Worm (Caenorhabditis elegans) whole organism, L4 larva: ENCODE data around the gene B0416.5.

Experiments
- D1046.2 ChIP-seq: fragments of 200-800 bp; sonication (Bioruptor generic); IDR thresholded peaks from 2 replicates; pipeline ENCODE4 v1.3.6; 2022; ENCODE audit warnings: missing genetic modification characterization, missing compliant biosample characterization
- F10B5.3 ChIP-seq: sonication (generic microtip); optimal IDR thresholded peaks from 2 replicates; lab custom pipeline; 2016; ENCODE audit warnings: mild to moderate bottlenecking, missing genetic modification characterization, missing compliant biosample characterization
- F26F4.8 ChIP-seq: fragments of 200-800 bp; sonication (Bioruptor generic); conservative IDR thresholded peaks from 2 replicates; pipeline ENCODE4 v1.3.6; 2022; ENCODE audit warnings: missing genetic modification characterization, missing compliant biosample characterization
- F37D6.2 ChIP-seq: sonication (generic microtip); optimal IDR thresholded peaks from 2 replicates; lab custom pipeline; 2016; ENCODE audit warnings: mild to moderate bottlenecking, missing genetic modification characterization, missing compliant biosample characterization
- F49E8.2 ChIP-seq: sonication (generic microtip); optimal IDR thresholded peaks from 2 replicates; lab custom pipeline; 2016; ENCODE audit warnings: missing compliant biosample characterization, mild to moderate bottlenecking, missing genetic modification characterization, borderline replicate concordance
- T20F7.1 ChIP-seq: fragments of 200-800 bp; sonication (Bioruptor generic); optimal IDR thresholded peaks from 2 replicates; lab custom pipeline; 2018; ENCODE audit warnings: mild to moderate bottlenecking, missing genetic modification characterization, missing compliant biosample characterization
- Y48G9A.11 ChIP-seq: fragments of 200-800 bp; sonication (Bioruptor generic); IDR thresholded peaks from 2 replicates; pipeline ENCODE4 v1.3.6; 2022; ENCODE audit warnings: missing genetic modification reagents, missing genetic modification characterization, missing compliant biosample characterization
- Y5F2A.4 ChIP-seq: fragments of 200-800 bp; sonication (Bioruptor generic); optimal IDR thresholded peaks from 2 replicates; lab custom pipeline; 2018; ENCODE audit warnings: mild to moderate bottlenecking, missing genetic modification characterization, missing compliant biosample characterization
- ZK337.2 ChIP-seq: fragments of 200-800 bp; sonication (Bioruptor generic); IDR thresholded peaks from 2 replicates; pipeline ENCODE4 v1.3.6; 2022; ENCODE audit warnings: missing genetic modification reagents, missing genetic modification characterization, missing compliant biosample characterization
- ZK546.5 ChIP-seq, 2 experiments: sonication (generic microtip); optimal IDR thresholded peaks; 2 replicates each; lab custom pipeline; 2017; ENCODE audit warnings: missing biosample characterization in 2 of 2, missing genetic modification characterization in 2 of 2
- aha-1 ChIP-seq: fragments of 150-350 bp; peaks from one replicate; lab custom pipeline; 2014; ENCODE audit warnings: missing biosample characterization, missing genetic modification characterization
- ama-1 ChIP-seq: fragments of 150-350 bp; optimal IDR thresholded peaks from 2 replicates; lab custom pipeline; 2014; ENCODE audit warnings: inconsistent platforms, mixed read lengths
- arid-1 ChIP-seq: fragments of 200-800 bp; sonication (Bioruptor generic); conservative IDR thresholded peaks from 2 replicates; pipeline ENCODE4 v1.3.6; 2022; ENCODE audit warnings: missing genetic modification reagents, missing genetic modification characterization, missing compliant biosample characterization
- ceh-28 ChIP-seq: fragments of 150-350 bp; optimal IDR thresholded peaks from 2 replicates; lab custom pipeline; 2014; ENCODE audit warnings: missing biosample characterization, missing genetic modification reagents, missing genetic modification characterization
- ceh-32 ChIP-seq: sonication (generic microtip); optimal IDR thresholded peaks from 2 replicates; lab custom pipeline; 2016; ENCODE audit warnings: mild to moderate bottlenecking, missing genetic modification characterization, missing compliant biosample characterization; ENCODE audit not compliant: poor library complexity
- ceh-44 ChIP-seq: fragments of 200-800 bp; sonication (Bioruptor generic); IDR thresholded peaks from 2 replicates; pipeline ENCODE4 v1.3.6; 2022; ENCODE audit warnings: missing genetic modification reagents, missing genetic modification characterization, missing compliant biosample characterization
- ceh-62 ChIP-seq: sonication (generic microtip); optimal IDR thresholded peaks from 2 replicates; lab custom pipeline; 2017; ENCODE audit warnings: missing biosample characterization, missing genetic modification characterization
- ceh-82 ChIP-seq: sonication (generic microtip); optimal IDR thresholded peaks from 2 replicates; lab custom pipeline; 2017; ENCODE audit warnings: missing biosample characterization, missing genetic modification characterization
- daf-8 ChIP-seq: fragments of 200-800 bp; sonication (Bioruptor generic); IDR thresholded peaks from 2 replicates; pipeline ENCODE4 v1.3.6; 2022; ENCODE audit warnings: missing genetic modification characterization, missing compliant biosample characterization
- dmd-6 ChIP-seq: fragments of 200-800 bp; sonication (Bioruptor generic); IDR thresholded peaks from 2 replicates; pipeline ENCODE4 v1.3.6; 2022; ENCODE audit warnings: missing genetic modification reagents, missing genetic modification characterization, missing compliant biosample characterization
- dpl-1 ChIP-seq: fragments of 150-350 bp; optimal IDR thresholded peaks from 2 replicates; lab custom pipeline; 2014; ENCODE audit warnings: missing biosample characterization, missing genetic modification reagents, missing genetic modification characterization
- dve-1 ChIP-seq: sonication (generic microtip); optimal IDR thresholded peaks from 2 replicates; lab custom pipeline; 2017; ENCODE audit warnings: antibody characterized with exemption, mild to moderate bottlenecking, missing genetic modification characterization, missing compliant biosample characterization; ENCODE audit not compliant: insufficient read depth
- egl-43 ChIP-seq: fragments of 200-800 bp; sonication (Bioruptor generic); IDR thresholded peaks from 2 replicates; pipeline ENCODE4 v1.3.6; 2022; ENCODE audit warnings: missing genetic modification reagents, missing genetic modification characterization, missing compliant biosample characterization
- fos-1 ChIP-seq: fragments of 150-350 bp; optimal IDR thresholded peaks from 2 replicates; lab custom pipeline; 2014; ENCODE audit warnings: missing biosample characterization, missing genetic modification characterization
- hif-1 ChIP-seq, 2 experiments: sonication (generic microtip); optimal IDR thresholded peaks; 2 replicates each; lab custom pipeline; 2016 to 2017; ENCODE audit warnings: missing compliant biosample characterization in 2 of 2, missing genetic modification characterization in 2 of 2, missing genetic modification reagents in 2 of 2, missing genotype in 2 of 2, mild to moderate bottlenecking in 1 of 2
- hlh-11 ChIP-seq: fragments of 200-800 bp; sonication (Bioruptor generic); optimal IDR thresholded peaks from 2 replicates; lab custom pipeline; 2018; ENCODE audit warnings: mild to moderate bottlenecking, missing genetic modification characterization, missing compliant biosample characterization
- hlh-30 ChIP-seq: sonication (generic microtip); optimal IDR thresholded peaks from 2 replicates; lab custom pipeline; 2017; ENCODE audit warnings: antibody characterized with exemption, mild to moderate bottlenecking, missing genetic modification characterization, missing compliant biosample characterization; ENCODE audit not compliant: insufficient read depth
- lin-1 ChIP-seq: fragments of 200-800 bp; sonication (Bioruptor generic); IDR thresholded peaks from 2 replicates; pipeline ENCODE4 v1.3.6; 2022; ENCODE audit warnings: missing genetic modification reagents, missing genetic modification characterization, missing compliant biosample characterization
- lin-29 ChIP-seq: fragments of 200-800 bp; sonication (Bioruptor generic); IDR thresholded peaks from 2 replicates; pipeline ENCODE4 v1.3.6; 2022; ENCODE audit warnings: missing genetic modification reagents, missing genetic modification characterization, missing compliant biosample characterization
- lin-39 ChIP-seq: fragments of 150-350 bp; optimal IDR thresholded peaks from 2 replicates; lab custom pipeline; 2014; ENCODE audit warnings: missing biosample characterization, missing genetic modification reagents, missing genetic modification characterization
- lsy-2 ChIP-seq, 2 experiments: fragments of 150-350 bp in 1 of 2; sonication (generic microtip) in 1 of 2; optimal IDR thresholded peaks; 2 replicates each; lab custom pipeline; 2014 to 2017; ENCODE audit warnings: missing biosample characterization in 2 of 2, missing genetic modification characterization in 2 of 2
- madf-9 ChIP-seq: fragments of 200-800 bp; sonication (Bioruptor generic); conservative IDR thresholded peaks from 2 replicates; pipeline ENCODE4 v1.3.6; 2022; ENCODE audit warnings: missing genetic modification reagents, missing genetic modification characterization, missing compliant biosample characterization
- mes-2 ChIP-seq: sonication (generic microtip); optimal IDR thresholded peaks from 2 replicates; lab custom pipeline; 2016; ENCODE audit warnings: missing genotype, mild to moderate bottlenecking, missing genetic modification characterization, missing compliant biosample characterization; ENCODE audit not compliant: poor library complexity, severe bottlenecking
- mxl-3 ChIP-seq: fragments of 200-800 bp; sonication (Bioruptor generic); optimal IDR thresholded peaks from 2 replicates; lab custom pipeline; 2018; ENCODE audit warnings: mild to moderate bottlenecking, missing genetic modification characterization, missing compliant biosample characterization
- nhr-10 ChIP-seq: fragments of 150-350 bp; optimal IDR thresholded peaks from 2 replicates; lab custom pipeline; 2014; ENCODE audit warnings: missing biosample characterization, missing genetic modification characterization
- nhr-28 ChIP-seq: fragments of 150-350 bp; optimal IDR thresholded peaks from 2 replicates; lab custom pipeline; 2014; ENCODE audit warnings: missing biosample characterization, missing genetic modification characterization
- nhr-42 ChIP-seq: fragments of 200-800 bp; sonication (Bioruptor generic); IDR thresholded peaks from 2 replicates; pipeline ENCODE4 v1.3.6; 2022; ENCODE audit warnings: missing genetic modification characterization, missing compliant biosample characterization
- nhr-6 ChIP-seq: fragments of 150-350 bp; optimal IDR thresholded peaks from 2 replicates; lab custom pipeline; 2014; ENCODE audit warnings: missing biosample characterization, missing genetic modification characterization
- php-3 ChIP-seq: fragments of 200-800 bp; sonication (Bioruptor generic); IDR thresholded peaks from 2 replicates; pipeline ENCODE4 v1.3.6; 2022; ENCODE audit warnings: missing genetic modification reagents, missing genetic modification characterization, missing compliant biosample characterization
- rbr-2 ChIP-seq: sonication (generic microtip); optimal IDR thresholded peaks from 2 replicates; lab custom pipeline; 2016; ENCODE audit warnings: missing genotype, missing genetic modification characterization, missing compliant biosample characterization
- saeg-2 ChIP-seq: fragments of 200-800 bp; sonication (Bioruptor generic); IDR thresholded peaks from 2 replicates; pipeline ENCODE4 v1.3.6; 2022; ENCODE audit warnings: missing genetic modification reagents, missing genetic modification characterization, missing compliant biosample characterization
- set-16 ChIP-seq: fragments of 200-800 bp; sonication (Bioruptor generic); IDR thresholded peaks from 2 replicates; pipeline ENCODE4 v1.3.6; 2022; ENCODE audit warnings: missing genetic modification reagents, missing genetic modification characterization, missing compliant biosample characterization
- skn-1 ChIP-seq: fragments of 150-350 bp; optimal IDR thresholded peaks from 2 replicates; lab custom pipeline; 2014; ENCODE audit warnings: missing biosample characterization, missing genetic modification characterization
- snpc-1.2 ChIP-seq: fragments of 200-800 bp; sonication (Bioruptor generic); IDR thresholded peaks from 2 replicates; pipeline ENCODE4 v1.3.6; 2022; ENCODE audit warnings: missing genetic modification reagents, missing genetic modification characterization, missing compliant biosample characterization
- spr-1 ChIP-seq: sonication (generic microtip); optimal IDR thresholded peaks from 2 replicates; lab custom pipeline; 2016; ENCODE audit warnings: mild to moderate bottlenecking, missing genetic modification characterization, missing compliant biosample characterization
- spr-3 ChIP-seq: fragments of 200-800 bp; sonication (Bioruptor generic); optimal IDR thresholded peaks from 2 replicates; lab custom pipeline; 2018; ENCODE audit warnings: mild to moderate bottlenecking, missing genetic modification characterization, missing compliant biosample characterization
- tra-1 ChIP-seq: fragments of 200-800 bp; sonication (Bioruptor generic); IDR thresholded peaks from 2 replicates; pipeline ENCODE4 v1.3.6; 2022; ENCODE audit warnings: missing genetic modification reagents, missing genetic modification characterization, missing compliant biosample characterization
- unc-130 ChIP-seq: sonication (generic microtip); optimal IDR thresholded peaks from 2 replicates; lab custom pipeline; 2016; ENCODE audit warnings: missing genetic modification reagents, missing genetic modification characterization, missing compliant biosample characterization
- unc-39 ChIP-seq: sonication (generic microtip); optimal IDR thresholded peaks from 2 replicates; lab custom pipeline; 2017; ENCODE audit warnings: missing biosample characterization, missing genetic modification characterization
- vab-7 ChIP-seq: fragments of 200-800 bp; sonication (Bioruptor generic); IDR thresholded peaks from 2 replicates; pipeline ENCODE4 v1.3.6; 2022; ENCODE audit warnings: missing genetic modification reagents, missing genetic modification characterization, missing compliant biosample characterization
- zip-11 ChIP-seq: fragments of 200-800 bp; sonication (Bioruptor generic); IDR thresholded peaks from 2 replicates; pipeline ENCODE4 v1.3.6; 2022; ENCODE audit warnings: missing genetic modification characterization, missing compliant biosample characterization
- ztf-11 ChIP-seq: fragments of 150-350 bp; optimal IDR thresholded peaks from 2 replicates; lab custom pipeline; 2014; ENCODE audit warnings: missing biosample characterization, missing genetic modification characterization
- ztf-7 ChIP-seq: fragments of 150-350 bp; optimal IDR thresholded peaks from 2 replicates; lab custom pipeline; 2014; ENCODE audit warnings: missing biosample characterization, missing genetic modification characterization

Gene B0416.5

ce11 chrX:9266512-9266911 is 4.1 kb downstream of the B0416.5 start:
- TF ChIP-seq ceh-28 (tag; lab: Kevin White, UChicago) (no peak), lin-29 (GFP tag; lab: Robert Waterston, UW) (no peak), ceh-32 (tag; lab: Kevin White, UChicago) (no peak), vab-7 (GFP tag; lab: Robert Waterston, UW) (no peak), aha-1 (tag; lab: Kevin White, UChicago) (no peak), F10B5.3 (tag; lab: Kevin White, UChicago) (no peak), egl-43 (no peak), hif-1 (tag; optimal IDR thresholded peaks at IDR 0.05; lab: Kevin White, UChicago) (no peak), snpc-1.2 (GFP tag; lab: Robert Waterston, UW) (no peak), nhr-10 (tag; lab: Kevin White, UChicago) (no peak), F37D6.2 (tag; lab: Kevin White, UChicago) (no peak), mxl-3 (GFP tag; lab: Kevin White, UChicago) (no peak), arid-1 (GFP tag; lab: Robert Waterston, UW) (no peak), saeg-2 (GFP tag; lab: Robert Waterston, UW) (no peak), dmd-6 (peak; percentile 73), ZK546.5 (tag; optimal IDR thresholded peaks at IDR 0.05; lab: Kevin White, UChicago) (no peak), zip-11 (no peak), fos-1 (tag; lab: Kevin White, UChicago) (no peak), ztf-11 (no peak), lin-1 (GFP tag; lab: Robert Waterston, UW) (no peak), mes-2 (tag; lab: Kevin White, UChicago) (no peak), unc-130 (no peak), spr-3 (no peak), hlh-11 (tag; lab: Kevin White, UChicago) (peak; percentile 54), hlh-30 (tag; lab: Kevin White, UChicago) (peak; percentile 0), nhr-6 (tag; lab: Kevin White, UChicago) (no peak), rbr-2 (tag; lab: Kevin White, UChicago) (no peak), ztf-7 (tag; lab: Kevin White, UChicago) (no peak), dpl-1 (GFP tag; lab: Kevin White, UChicago) (no peak), set-16 (GFP tag; lab: Robert Waterston, UW) (no peak), dve-1 (peak; percentile 68), ceh-44 (GFP tag; lab: Robert Waterston, UW) (no peak), Y48G9A.11 (GFP tag; lab: Robert Waterston, UW) (no peak), lin-39 (no peak), daf-8 (GFP tag; lab: Robert Waterston, UW) (no peak), F26F4.8 (no peak), php-3 (GFP tag; lab: Robert Waterston, UW) (0 out of 2 replicates have a peak, but pooled peaks have one; percentile 6), T20F7.1 (GFP tag; lab: Kevin White, UChicago) (no peak), skn-1 (tag; lab: Kevin White, UChicago) (no peak), ceh-82 (tag; lab: Kevin White, UChicago) (no peak), lsy-2 (tag; optimal IDR thresholded peaks at IDR 0.05; lab: Kevin White, UChicago) (no peak), F49E8.2 (tag; lab: Kevin White, UChicago) (no peak), madf-9 (GFP tag; lab: Robert Waterston, UW) (no peak), nhr-28 (tag; lab: Kevin White, UChicago) (peak; percentile 18), ZK337.2 (GFP tag; lab: Robert Waterston, UW) (no peak), ama-1 (lab: Kevin White, UChicago) (no peak), Y5F2A.4 (GFP tag; lab: Kevin White, UChicago) (no peak), tra-1 (GFP tag; lab: Robert Waterston, UW) (no peak), ceh-62 (tag; lab: Kevin White, UChicago) (no peak), unc-39 (no peak), nhr-42 (GFP tag; lab: Robert Waterston, UW) (no peak), spr-1 (tag; lab: Kevin White, UChicago) (no peak), D1046.2 (GFP tag; lab: Robert Waterston, UW) (no peak)
